Fruit fly (Drosophila melanogaster) whole organism: ENCODE data around the gene CG1674.

Experiments
- CG8478 ChIP-seq: fragments of >200 bp; optimal IDR thresholded peaks from 2 replicates; lab custom pipeline; 2018; ENCODE audit warnings: inconsistent platforms
- EcR ChIP-seq, 2 experiments: fragments of >200 bp; optimal IDR thresholded peaks; 2 replicates each; lab custom pipeline; 2017; ENCODE audit warnings: missing biosample characterization in 2 of 2, missing genetic modification characterization in 2 of 2, missing genetic modification reagents in 2 of 2
- pan ChIP-seq: fragments of >200 bp; optimal IDR thresholded peaks from 2 replicates; lab custom pipeline; 2017
- psq ChIP-seq: fragments of >200 bp; optimal IDR thresholded peaks from 2 replicates; lab custom pipeline; 2017
- usp ChIP-seq: fragments of >200 bp; optimal IDR thresholded peaks from 2 replicates; lab custom pipeline; 2017; ENCODE audit warnings: missing biosample characterization, missing genetic modification characterization, mixed read lengths

DNA sequence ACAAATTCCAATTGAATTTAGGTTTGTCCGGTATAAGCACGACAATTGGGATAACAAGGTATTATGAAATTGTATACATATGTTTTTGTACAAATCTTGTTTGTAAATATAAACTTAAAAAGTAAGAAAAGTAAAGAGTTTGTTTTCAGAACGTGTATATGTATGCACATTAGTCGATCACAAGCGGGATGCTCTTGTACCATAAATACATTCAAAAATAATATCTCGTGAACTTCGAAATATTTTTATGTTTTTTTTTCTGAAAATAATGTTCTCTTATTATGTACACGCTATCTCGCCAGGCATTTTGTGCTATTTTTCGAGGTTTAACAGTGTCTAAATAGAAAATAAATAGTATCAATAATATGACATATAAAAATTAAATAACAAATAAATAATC is 24.2 kb downstream of the CG1674 start, which contains the start of gene RhoGAP102A:
- no peak for TF ChIP-seq psq
- TF ChIP-seq usp (GFP tag; lab: Kevin White, UChicago) = no peak
- TF ChIP-seq pan (lab: Kevin White, UChicago) = no peak
- no peak for TF ChIP-seq EcR (GFP tag; optimal IDR thresholded peaks at IDR 0.05; lab: Kevin White, UChicago)
- no peak for TF ChIP-seq CG8478 (lab: Kevin White, UChicago)
